Fruit fly (Drosophila melanogaster) whole organism, prepupa: ENCODE data around the gene twy.

Experiments used
- CG10669 ChIP-seq: fragments of 200-800 bp; sonication (Bioruptor generic); optimal IDR thresholded peaks from 3 replicates; lab custom pipeline; 2018; ENCODE audit warnings: missing biosample characterization, mild to moderate bottlenecking, missing genetic modification characterization, moderate library complexity
- CG11294 ChIP-seq: fragments of 200-800 bp; sonication (Bioruptor generic); IDR thresholded peaks from 2 replicates; pipeline ENCODE4 v1.3.6; 2022; ENCODE audit warnings: missing biosample characterization, missing genetic modification characterization
- CG11762 ChIP-seq: fragments of 200-800 bp; sonication (Bioruptor generic); optimal IDR thresholded peaks from 3 replicates; lab custom pipeline; 2016; ENCODE audit warnings: missing biosample characterization, missing genetic modification characterization; ENCODE audit not compliant: insufficient read depth
- CG11902 ChIP-seq: fragments of 200-800 bp; sonication (Bioruptor generic); optimal IDR thresholded peaks from 3 replicates; lab custom pipeline; 2016; ENCODE audit warnings: missing biosample characterization, missing genetic modification characterization
- CG15336 ChIP-seq: fragments of 200-800 bp; sonication (Bioruptor generic); IDR thresholded peaks from 2 replicates; pipeline ENCODE4 v1.3.6; 2022; ENCODE audit warnings: missing biosample characterization, missing genetic modification characterization
- CG1621 ChIP-seq: fragments of 200-800 bp; sonication (Bioruptor generic); optimal IDR thresholded peaks from 3 replicates; lab custom pipeline; 2018; ENCODE audit warnings: missing biosample characterization, mild to moderate bottlenecking, missing genetic modification characterization
- CG3032 ChIP-seq: fragments of 200-800 bp; optimal IDR thresholded peaks from 2 replicates; lab custom pipeline; 2019; ENCODE audit warnings: missing biosample characterization, mild to moderate bottlenecking, missing genetic modification characterization, moderate library complexity
- CG32006 ChIP-seq: fragments of 200-800 bp; sonication (Bioruptor generic); optimal IDR thresholded peaks from 3 replicates; lab custom pipeline; 2017; ENCODE audit warnings: missing biosample characterization, mild to moderate bottlenecking, missing genetic modification characterization
- CG3919 ChIP-seq: fragments of 200-800 bp; sonication (Bioruptor generic); optimal IDR thresholded peaks from 3 replicates; lab custom pipeline; 2016; ENCODE audit warnings: missing biosample characterization, missing genetic modification characterization
- CG6163 ChIP-seq: fragments of 200-800 bp; sonication (Bioruptor generic); IDR thresholded peaks from 3 replicates; pipeline ENCODE4 v1.3.6; 2022; ENCODE audit warnings: missing biosample characterization, missing genetic modification characterization
- CG6854 ChIP-seq: fragments of 200-800 bp; sonication (Bioruptor generic); optimal IDR thresholded peaks from 2 replicates; lab custom pipeline; 2017; ENCODE audit warnings: missing biosample characterization, mild to moderate bottlenecking, missing genetic modification characterization
- CG8119 ChIP-seq: fragments of 200-800 bp; sonication (Bioruptor generic); IDR thresholded peaks from 3 replicates; pipeline ENCODE4 v1.3.6; 2022; ENCODE audit warnings: missing biosample characterization, missing genetic modification characterization
- CG8632 ChIP-seq: fragments of 200-800 bp; sonication (Bioruptor generic); optimal IDR thresholded peaks from 3 replicates; lab custom pipeline; 2016; ENCODE audit warnings: missing biosample characterization, missing genetic modification characterization
- CG9139 ChIP-seq: fragments of 200-800 bp; sonication (Bioruptor generic); optimal IDR thresholded peaks from 3 replicates; lab custom pipeline; 2017; ENCODE audit warnings: missing biosample characterization, mild to moderate bottlenecking, missing genetic modification characterization
- Gug ChIP-seq: fragments of 200-800 bp; sonication (Bioruptor generic); IDR thresholded peaks from 2 replicates; pipeline ENCODE4 v1.3.6; 2022; ENCODE audit warnings: missing biosample characterization, missing genetic modification characterization
- Hr38 ChIP-seq: sonication (Bioruptor generic); optimal IDR thresholded peaks from 2 replicates; lab custom pipeline; 2016; ENCODE audit warnings: missing biosample characterization, missing genetic modification characterization
- Hr4 ChIP-seq: fragments of 200-800 bp; sonication (Bioruptor generic); optimal IDR thresholded peaks from 3 replicates; lab custom pipeline; 2016; ENCODE audit warnings: missing biosample characterization, missing genetic modification characterization
- Met ChIP-seq: fragments of 200-800 bp; sonication (Bioruptor generic); optimal IDR thresholded peaks from 3 replicates; lab custom pipeline; 2016; ENCODE audit warnings: missing biosample characterization, missing genetic modification characterization
- Sox102F ChIP-seq: fragments of 200-800 bp; sonication (Bioruptor generic); optimal IDR thresholded peaks from 2 replicates; lab custom pipeline; 2016; ENCODE audit warnings: missing biosample characterization, mild to moderate bottlenecking, missing genetic modification characterization
- Sox14 ChIP-seq: fragments of 200-800 bp; sonication (Bioruptor generic); optimal IDR thresholded peaks from 3 replicates; lab custom pipeline; 2016; ENCODE audit warnings: missing biosample characterization, missing genetic modification characterization
- achi ChIP-seq: fragments of 200-800 bp; sonication (Bioruptor generic); optimal IDR thresholded peaks from 3 replicates; lab custom pipeline; 2016; ENCODE audit warnings: missing biosample characterization, missing genetic modification characterization
- cyc ChIP-seq: fragments of 200-800 bp; sonication (Bioruptor generic); optimal IDR thresholded peaks from 3 replicates; lab custom pipeline; 2016; ENCODE audit warnings: missing biosample characterization, missing genetic modification characterization
- eg ChIP-seq: fragments of 200-800 bp; sonication (Bioruptor generic); IDR thresholded peaks from 3 replicates; pipeline ENCODE4 v1.3.6; 2022; ENCODE audit warnings: missing biosample characterization, missing genetic modification characterization
- fd85E ChIP-seq: fragments of 200-800 bp; sonication (Bioruptor generic); optimal IDR thresholded peaks from 3 replicates; lab custom pipeline; 2016; ENCODE audit warnings: missing biosample characterization, missing genetic modification characterization
- net ChIP-seq: fragments of 200-800 bp; sonication (Bioruptor generic); optimal IDR thresholded peaks from 3 replicates; lab custom pipeline; 2016; ENCODE audit warnings: missing biosample characterization, missing genetic modification characterization
- pdm3 ChIP-seq: fragments of 200-800 bp; sonication (Bioruptor generic); optimal IDR thresholded peaks from 3 replicates; lab custom pipeline; 2016; ENCODE audit warnings: missing biosample characterization, missing genetic modification characterization
- salr ChIP-seq, 2 experiments: fragments of 200-800 bp; sonication (Bioruptor generic); optimal IDR thresholded peaks; 3 replicates each; lab custom pipeline; 2016 to 2018; ENCODE audit warnings: missing biosample characterization in 2 of 2, missing genetic modification characterization in 2 of 2, mild to moderate bottlenecking in 1 of 2
- spab ChIP-seq: fragments of 200-800 bp; sonication (Bioruptor generic); optimal IDR thresholded peaks from 2 replicates; lab custom pipeline; 2017; ENCODE audit warnings: missing biosample characterization, mild to moderate bottlenecking, missing genetic modification characterization, missing genetic modification reagents
- svp ChIP-seq: fragments of 200-800 bp; sonication (Bioruptor generic); peaks from one replicate; lab custom pipeline; 2016; ENCODE audit warnings: missing biosample characterization, missing genetic modification characterization
- vri ChIP-seq: fragments of 200-800 bp; sonication (Bioruptor generic); optimal IDR thresholded peaks from 3 replicates; lab custom pipeline; 2016; ENCODE audit warnings: missing biosample characterization, mild to moderate bottlenecking, missing genetic modification characterization

Gene twy

dm6 chr3L:11788195-11788594 lies 4.9 kb downstream of the twy start (continued):
- TF ChIP-seq CG3919 (no peak), CG1621 (tag; lab: Kevin White, UChicago) (no peak), vri (GFP tag; lab: Kevin White, UChicago) (peak; percentile 81), Hr38 (GFP tag; lab: Kevin White, UChicago) (no peak), CG11902 (no peak)

DNA sequence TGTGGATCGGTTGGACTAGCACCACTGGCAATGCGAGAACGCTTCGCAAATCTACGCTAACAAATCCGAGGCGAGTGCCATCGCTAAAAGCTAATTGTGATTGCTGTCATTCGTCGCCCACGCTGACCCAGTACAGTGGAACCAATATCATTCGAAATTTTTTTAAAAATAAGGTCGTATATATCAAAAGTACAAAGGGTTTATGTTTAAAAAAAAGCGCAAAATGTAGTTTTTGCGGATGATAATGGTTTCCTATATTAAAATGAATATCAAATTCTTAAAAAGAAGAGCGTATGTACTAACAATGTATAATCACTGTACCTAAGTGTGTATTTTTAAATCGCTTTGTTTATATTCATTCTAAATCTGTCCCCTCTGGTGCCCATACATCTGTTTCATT lies 7.8 kb downstream of the twy start:
- TF ChIP-seq net: peak; percentile 29
- peak; percentile 50 for TF ChIP-seq Gug (GFP tag; lab: Robert Waterston, UW)
- TF ChIP-seq CG6163 (GFP tag; lab: Robert Waterston, UW): peak; percentile 74
- peak; percentile 44; the same call in 1 of the 3 replicates for TF ChIP-seq CG8119 (GFP tag; lab: Robert Waterston, UW)
- peak; percentile 70 for TF ChIP-seq Hr4 (GFP tag; lab: Kevin White, UChicago)
- no peak for TF ChIP-seq vri (GFP tag; lab: Kevin White, UChicago)
- TF ChIP-seq svp (GFP tag; lab: Kevin White, UChicago): peak; percentile 45
- TF ChIP-seq CG11762 (GFP tag; lab: Kevin White, UChicago): no peak
- no peak for TF ChIP-seq CG9139
- TF ChIP-seq achi (GFP tag; lab: Kevin White, UChicago): peak; percentile 10
- TF ChIP-seq eg (GFP tag; lab: Robert Waterston, UW): peak; percentile 73
- TF ChIP-seq CG11294 (GFP tag; lab: Robert Waterston, UW): peak; percentile 61
- TF ChIP-seq CG15336 (GFP tag; lab: Robert Waterston, UW): peak; percentile 80

- TF ChIP-seq vri (GFP tag; lab: Kevin White, UChicago): peak; percentile 41
- TF ChIP-seq CG8119 (GFP tag; lab: Robert Waterston, UW): no peak
- TF ChIP-seq svp (GFP tag; lab: Kevin White, UChicago): peak; percentile 87
- TF ChIP-seq CG6854 (GFP tag; lab: Kevin White, UChicago): no peak
Observed at dm6 chr3L:11777348-11777958, 15.6 kb downstream of the twy start.

DNA sequence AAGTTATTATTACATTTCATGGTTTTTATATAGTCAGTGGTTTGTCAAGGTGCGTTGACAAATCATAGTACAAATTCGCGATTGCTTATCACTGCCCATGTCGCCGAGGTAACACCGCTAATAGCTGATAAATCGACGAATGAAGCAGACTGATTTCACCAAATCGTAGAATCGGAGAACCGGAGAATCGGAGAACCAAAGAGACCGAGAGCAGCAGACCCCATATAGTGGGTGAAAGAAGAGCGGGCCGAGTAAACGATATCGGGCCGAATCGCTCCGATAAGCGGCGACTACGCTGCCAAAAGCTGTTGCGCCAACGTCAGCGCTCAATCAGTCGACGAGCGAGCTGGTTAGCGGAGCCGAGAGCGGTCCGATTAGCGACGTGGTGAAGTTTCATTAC lies 16.4 kb downstream of the twy start, which contains the start of gene CG14131:
Gene CG14131 (plus strand): TSS at position 343 of the 400 bp plus-strand sequence.
- TF ChIP-seq vri (GFP tag; lab: Kevin White, UChicago) (peak; percentile 78), Sox14 (GFP tag; lab: Kevin White, UChicago) (peak; percentile 17), CG10669 (no peak)

- TF ChIP-seq fd85E (GFP tag; lab: Kevin White, UChicago) (no peak), salr (GFP tag; optimal IDR thresholded peaks at IDR 0.05; lab: Kevin White, UChicago) (no peak), spab (GFP tag; lab: Kevin White, UChicago) (no peak), cyc (GFP tag; lab: Kevin White, UChicago) (no peak), CG8632 (GFP tag; lab: Kevin White, UChicago) (no peak), Met (GFP tag; lab: Kevin White, UChicago) (no peak)
Observed at dm6 chr3L:11774401-11774800, 18.7 kb downstream of the twy start, which contains the start of gene Tim13. Gene Tim13, minus strand, starts transcription at chr3L:11774501.

- TF ChIP-seq salr (GFP tag; optimal IDR thresholded peaks at IDR 0.05; lab: Kevin White, UChicago): no peak
- TF ChIP-seq Sox102F (GFP tag; lab: Kevin White, UChicago): no peak
- TF ChIP-seq CG32006 (GFP tag; lab: Kevin White, UChicago): no peak
- TF ChIP-seq CG10669: no peak
- TF ChIP-seq CG3919: no peak
- no peak for TF ChIP-seq CG3032 (tag; lab: Kevin White, UChicago)
- no peak for TF ChIP-seq pdm3 (GFP tag; lab: Kevin White, UChicago)
- peak; percentile 77 for TF ChIP-seq svp (GFP tag; lab: Kevin White, UChicago)
Observed at dm6 chr3L:11773796-11774195, 19.3 kb downstream of the twy start.
